Worm (Caenorhabditis elegans) whole organism, early embryonic: Measurements from ENCODE around the gene T27D12.6.

ENCODE experiments used
- B0310.2 ChIP-seq: sonication (generic microtip); optimal IDR thresholded peaks from 2 replicates; lab custom pipeline; 2016; ENCODE audit warnings: mild to moderate bottlenecking, missing genetic modification characterization, missing compliant biosample characterization
- F13C5.2 ChIP-seq: sonication (generic microtip); optimal IDR thresholded peaks from 2 replicates; lab custom pipeline; 2017; ENCODE audit warnings: mild to moderate bottlenecking, missing genetic modification characterization, inconsistent platforms, missing compliant biosample characterization
- aly-1 ChIP-seq: sonication (generic microtip); optimal IDR thresholded peaks from 2 replicates; lab custom pipeline; 2016; ENCODE audit warnings: missing genetic modification characterization, missing compliant biosample characterization
- ama-1 ChIP-seq: fragments of 150-350 bp; optimal IDR thresholded peaks from 2 replicates; lab custom pipeline; 2014
- ceh-13 ChIP-seq: fragments of 200-800 bp; sonication (Bioruptor generic); optimal IDR thresholded peaks from 2 replicates; lab custom pipeline; 2018; ENCODE audit warnings: mild to moderate bottlenecking, missing genetic modification characterization, missing compliant biosample characterization
- ceh-36 ChIP-seq: sonication (generic microtip); optimal IDR thresholded peaks from 2 replicates; lab custom pipeline; 2016; ENCODE audit warnings: missing genetic modification characterization, inconsistent platforms, missing compliant biosample characterization
- ets-7 ChIP-seq: sonication (generic microtip); optimal IDR thresholded peaks from 2 replicates; lab custom pipeline; 2016; ENCODE audit warnings: missing genotype, missing genetic modification characterization, missing compliant biosample characterization
- flt-1 ChIP-seq: fragments of 200-800 bp; sonication (Bioruptor generic); IDR thresholded peaks from 2 replicates; pipeline ENCODE4 v1.3.6; 2022; ENCODE audit warnings: missing genetic modification characterization, missing compliant biosample characterization
- hmbx-1 ChIP-seq: sonication (generic microtip); optimal IDR thresholded peaks from 2 replicates; lab custom pipeline; 2016; ENCODE audit warnings: mild to moderate bottlenecking, missing genetic modification characterization, missing compliant biosample characterization
- hmg-4 ChIP-seq: fragments of 200-800 bp; sonication (Bioruptor generic); optimal IDR thresholded peaks from 2 replicates; lab custom pipeline; 2018; ENCODE audit warnings: mild to moderate bottlenecking, missing genetic modification characterization, missing compliant biosample characterization
- hnd-1 ChIP-seq: sonication (generic microtip); optimal IDR thresholded peaks from 2 replicates; lab custom pipeline; 2016; ENCODE audit warnings: missing genetic modification characterization, missing compliant biosample characterization
- pes-1 ChIP-seq: fragments of 200-800 bp; sonication (Bioruptor generic); IDR thresholded peaks from 2 replicates; pipeline ENCODE4 v1.3.6; 2022; ENCODE audit warnings: missing genetic modification reagents, missing genetic modification characterization, missing compliant biosample characterization
- scrt-1 ChIP-seq: fragments of 200-800 bp; sonication (Bioruptor generic); IDR thresholded peaks from 2 replicates; pipeline ENCODE4 v1.3.6; 2022; ENCODE audit warnings: missing genetic modification characterization, missing compliant biosample characterization
- sea-1 ChIP-seq: fragments of 200-800 bp; sonication (Bioruptor generic); conservative IDR thresholded peaks from 2 replicates; pipeline ENCODE4 v1.3.6; 2022; ENCODE audit warnings: missing genetic modification characterization, missing compliant biosample characterization
- tbx-11 ChIP-seq: fragments of 200-800 bp; sonication (Bioruptor generic); IDR thresholded peaks from 2 replicates; pipeline ENCODE4 v1.3.6; 2022; ENCODE audit warnings: missing genetic modification characterization, missing compliant biosample characterization
- tbx-37 ChIP-seq: fragments of 200-800 bp; sonication (Bioruptor generic); conservative IDR thresholded peaks from 2 replicates; pipeline ENCODE4 v1.3.6; 2022; ENCODE audit warnings: missing genetic modification reagents, missing genetic modification characterization, missing compliant biosample characterization
- tra-4 ChIP-seq: sonication (generic microtip); optimal IDR thresholded peaks from 2 replicates; lab custom pipeline; 2017; ENCODE audit warnings: missing genetic modification characterization, missing compliant biosample characterization

T27D12.6 gene

DNA sequence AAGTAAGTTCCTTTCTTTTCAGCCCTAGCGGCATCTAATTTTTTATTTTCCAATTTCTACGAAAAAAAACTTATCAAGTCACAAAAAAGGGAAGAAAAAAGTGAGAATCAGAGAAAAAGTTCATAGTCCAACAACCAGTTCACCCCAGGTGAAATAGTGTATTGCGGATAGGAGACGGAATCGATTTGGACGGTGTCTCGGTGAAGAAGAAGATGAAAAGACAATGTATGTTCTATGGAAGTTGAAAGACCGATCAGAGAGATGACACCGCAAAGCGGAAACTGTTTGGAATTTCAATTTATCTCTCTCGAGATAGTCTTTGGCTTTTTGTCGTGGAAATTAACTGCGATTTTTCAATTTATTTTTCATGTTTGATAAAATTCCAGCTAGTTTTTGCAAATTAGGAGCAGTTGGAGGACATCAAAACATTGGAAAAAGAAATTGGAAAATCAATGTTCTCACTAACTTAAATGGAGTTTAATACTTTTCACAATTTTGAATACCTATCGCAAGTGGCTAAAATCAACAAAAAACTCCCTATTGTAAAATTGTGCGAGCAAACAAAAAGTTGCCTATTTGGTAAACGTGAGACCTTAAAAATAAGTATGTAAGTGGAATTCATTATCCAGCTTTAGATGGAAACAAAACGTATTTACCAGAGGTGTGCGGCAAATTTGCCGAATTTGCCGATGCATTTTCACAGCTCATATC lies 17.0 kb downstream of the T27D12.6 start:
- TF ChIP-seq ceh-36 (no peak), ama-1 (lab: Kevin White, UChicago) (no peak), aly-1 (no peak), scrt-1 (GFP tag; lab: Robert Waterston, UW) (no peak), tra-4 (tag; lab: Kevin White, UChicago) (no peak), hmg-4 (no peak), sea-1 (GFP tag; lab: Robert Waterston, UW) (no peak), B0310.2 (tag; lab: Kevin White, UChicago) (no peak), flt-1 (GFP tag; lab: Robert Waterston, UW) (no peak), ceh-13 (GFP tag; lab: Kevin White, UChicago) (no peak), tbx-11 (no peak)

DNA sequence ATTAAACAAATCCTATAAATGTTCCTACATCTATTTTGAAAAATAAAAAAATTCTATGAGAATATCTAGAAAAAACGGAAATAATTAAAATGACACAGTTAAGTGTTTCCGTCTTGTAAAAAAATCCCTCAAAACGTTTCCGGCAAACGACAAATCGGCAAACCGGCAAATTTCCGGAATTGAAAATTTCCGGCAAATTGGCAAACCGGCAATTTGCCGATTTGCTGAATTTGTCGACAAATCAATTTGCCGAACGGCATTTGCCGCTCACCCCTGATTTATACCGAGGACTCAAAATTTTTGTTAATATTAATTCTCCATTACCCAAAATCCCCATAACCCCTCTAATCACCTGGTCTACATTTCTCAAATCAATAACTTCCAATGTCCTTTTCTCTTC lies 17.8 kb downstream of the T27D12.6 start:
- TF ChIP-seq scrt-1 (GFP tag; lab: Robert Waterston, UW): no peak
- no peak for TF ChIP-seq hnd-1 (tag; lab: Kevin White, UChicago)
- TF ChIP-seq ama-1 (lab: Kevin White, UChicago): no peak
- no peak for TF ChIP-seq hmbx-1 (tag; lab: Kevin White, UChicago)
- no peak for TF ChIP-seq hmg-4
- TF ChIP-seq pes-1: no peak
- no peak for TF ChIP-seq tbx-11
- no peak for TF ChIP-seq ets-7 (tag; lab: Kevin White, UChicago)

DNA sequence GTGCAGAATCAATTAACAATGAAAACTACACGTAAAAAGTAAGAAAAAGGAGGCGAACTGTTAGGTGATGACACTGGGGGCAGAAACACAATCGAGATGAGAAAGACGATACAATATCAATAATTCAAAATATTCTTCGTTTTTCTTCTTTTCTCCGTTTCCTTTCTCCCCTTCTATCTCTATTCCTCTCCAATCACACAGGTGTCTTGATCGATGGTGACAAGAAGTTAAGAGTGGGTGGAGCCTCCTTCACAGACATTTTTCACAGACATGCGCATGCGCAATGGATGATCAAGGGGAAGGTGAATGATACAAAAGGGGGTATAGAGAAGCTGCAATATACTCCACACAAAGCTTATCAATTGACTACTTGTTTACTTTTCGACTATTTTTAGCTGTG lies 19.4 kb downstream of the T27D12.6 start:
- no peak for TF ChIP-seq B0310.2 (tag; lab: Kevin White, UChicago)
- TF ChIP-seq F13C5.2 (tag; lab: Kevin White, UChicago): no peak
- no peak for TF ChIP-seq tbx-37
- TF ChIP-seq ceh-13 (GFP tag; lab: Kevin White, UChicago): no peak
- TF ChIP-seq hmg-4: no peak
- TF ChIP-seq pes-1: no peak
- no peak for TF ChIP-seq tbx-11
- TF ChIP-seq hnd-1 (tag; lab: Kevin White, UChicago): no peak
- no peak for TF ChIP-seq aly-1
- no peak for TF ChIP-seq ets-7 (tag; lab: Kevin White, UChicago)
- no peak for TF ChIP-seq tra-4 (tag; lab: Kevin White, UChicago)
- TF ChIP-seq hmbx-1 (tag; lab: Kevin White, UChicago): no peak
- no peak for TF ChIP-seq ama-1 (lab: Kevin White, UChicago)

DNA sequence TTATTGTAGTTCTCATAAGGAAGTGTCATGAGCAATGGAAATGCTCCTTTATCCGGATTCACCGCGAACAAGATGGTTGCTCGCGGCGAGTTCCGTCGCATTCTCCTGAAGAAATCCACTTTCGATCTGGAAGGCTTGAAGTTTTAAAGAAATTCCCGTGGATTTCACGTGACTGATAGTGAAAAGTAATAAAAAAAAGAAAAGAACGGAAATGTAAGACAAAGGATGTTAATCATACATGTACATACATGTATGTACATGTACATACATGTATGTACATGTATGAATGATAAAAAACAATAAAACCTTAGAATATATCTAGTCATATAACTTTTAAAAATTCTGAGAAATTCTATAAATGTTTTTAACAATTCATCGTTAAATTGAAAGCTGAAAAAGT lies 21.1 kb downstream of the T27D12.6 start, which contains the start of gene clh-1:
clh-1 (minus strand) TSS at position 101 of the 400 bp plus-strand sequence.
- TF ChIP-seq pes-1 (no peak), tbx-11 (no peak), tbx-37 (no peak), hmbx-1 (tag; lab: Kevin White, UChicago) (no peak), F13C5.2 (tag; lab: Kevin White, UChicago) (no peak), ceh-36 (no peak), tra-4 (tag; lab: Kevin White, UChicago) (no peak), aly-1 (no peak), hnd-1 (tag; lab: Kevin White, UChicago) (no peak), ceh-13 (GFP tag; lab: Kevin White, UChicago) (no peak), sea-1 (GFP tag; lab: Robert Waterston, UW) (no peak), ets-7 (tag; lab: Kevin White, UChicago) (no peak), scrt-1 (GFP tag; lab: Robert Waterston, UW) (no peak), ama-1 (lab: Kevin White, UChicago) (no peak), B0310.2 (tag; lab: Kevin White, UChicago) (no peak), flt-1 (GFP tag; lab: Robert Waterston, UW) (no peak)

DNA sequence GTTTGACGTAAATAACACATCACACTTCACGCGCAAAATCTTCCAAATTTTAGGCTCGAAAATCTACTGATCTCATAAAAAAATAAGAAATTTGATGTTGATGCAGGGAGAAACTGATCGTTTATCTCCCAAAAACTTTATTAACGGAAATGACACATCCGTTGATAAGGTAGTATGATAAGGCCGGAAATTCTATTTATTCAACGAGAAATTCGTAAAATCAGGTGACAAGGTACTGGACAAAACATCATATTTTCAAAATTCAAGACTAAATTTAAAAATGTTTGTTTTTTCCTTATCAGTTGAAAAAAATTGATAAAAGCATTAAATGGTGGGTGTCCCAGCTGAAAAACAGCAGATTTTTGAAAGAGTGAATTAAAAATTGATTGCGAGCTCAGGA lies 24.5 kb downstream of the T27D12.6 start:
- TF ChIP-seq ama-1 (lab: Kevin White, UChicago) (no peak), flt-1 (GFP tag; lab: Robert Waterston, UW) (no peak), hnd-1 (tag; lab: Kevin White, UChicago) (no peak), hmbx-1 (tag; lab: Kevin White, UChicago) (no peak), F13C5.2 (tag; lab: Kevin White, UChicago) (no peak)

DNA sequence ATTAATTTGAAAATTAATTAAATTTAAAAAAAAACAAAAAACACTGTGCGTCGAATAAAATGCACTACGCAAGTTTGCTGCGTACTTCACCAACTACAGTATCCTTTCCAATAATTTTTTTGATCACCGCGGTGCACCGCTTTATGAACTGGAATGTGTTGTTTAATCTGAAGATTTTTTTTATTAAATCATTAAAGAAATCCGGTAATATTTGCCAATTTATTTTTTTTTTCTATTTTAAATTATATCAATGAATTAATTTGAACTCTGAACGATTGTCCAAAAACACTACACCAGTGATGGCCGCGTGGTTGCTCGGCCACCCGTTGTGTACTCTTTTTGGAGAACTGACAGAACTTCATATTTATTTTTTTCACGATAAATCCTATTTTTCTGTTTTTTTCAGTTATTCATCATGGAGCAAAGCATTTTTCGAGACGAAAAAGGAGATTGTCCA lies 25.3 kb downstream of the T27D12.6 start, which contains the start of gene K12D12.5:
K12D12.5 (plus strand) TSS at position 407 of the 457 bp plus-strand sequence.
- TF ChIP-seq tra-4 (tag; lab: Kevin White, UChicago) (no peak), tbx-11 (no peak), hmbx-1 (tag; lab: Kevin White, UChicago) (no peak), ceh-36 (no peak), scrt-1 (GFP tag; lab: Robert Waterston, UW) (no peak), hmg-4 (no peak), B0310.2 (tag; lab: Kevin White, UChicago) (no peak), ceh-13 (GFP tag; lab: Kevin White, UChicago) (no peak), ets-7 (tag; lab: Kevin White, UChicago) (no peak), F13C5.2 (tag; lab: Kevin White, UChicago) (no peak), aly-1 (no peak), flt-1 (GFP tag; lab: Robert Waterston, UW) (no peak), ama-1 (lab: Kevin White, UChicago) (no peak), sea-1 (GFP tag; lab: Robert Waterston, UW) (no peak)

DNA sequence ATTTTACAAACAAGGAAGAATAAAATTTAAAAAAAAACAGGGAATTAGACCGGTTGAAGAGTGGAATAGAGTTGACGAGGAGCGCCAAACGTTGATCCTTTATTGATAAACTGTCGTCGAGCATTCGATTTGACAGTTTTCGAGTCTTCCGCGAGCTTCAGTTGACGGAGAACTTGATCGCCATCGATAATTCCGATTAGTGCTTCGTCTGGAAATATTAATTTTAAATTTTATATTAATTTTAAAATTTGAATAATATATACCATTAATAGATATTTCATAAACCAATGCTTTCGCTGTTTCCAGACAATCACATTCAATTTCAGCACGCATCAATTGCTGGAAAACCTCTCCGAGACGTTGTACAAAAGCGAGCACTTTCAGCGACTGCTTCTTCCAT lies 30.3 kb downstream of the T27D12.6 start, which contains the start of gene K12D12.4:
K12D12.4 (minus strand) TSS at position 101 of the 400 bp plus-strand sequence.
- TF ChIP-seq flt-1 (GFP tag; lab: Robert Waterston, UW) (no peak), tbx-37 (no peak), ama-1 (lab: Kevin White, UChicago) (no peak), sea-1 (GFP tag; lab: Robert Waterston, UW) (no peak), hmbx-1 (tag; lab: Kevin White, UChicago) (no peak), tbx-11 (no peak), B0310.2 (tag; lab: Kevin White, UChicago) (no peak), aly-1 (no peak), hmg-4 (no peak), ceh-36 (no peak), tra-4 (tag; lab: Kevin White, UChicago) (no peak), pes-1 (no peak), ets-7 (tag; lab: Kevin White, UChicago) (no peak), hnd-1 (tag; lab: Kevin White, UChicago) (no peak), ceh-13 (GFP tag; lab: Kevin White, UChicago) (no peak), scrt-1 (GFP tag; lab: Robert Waterston, UW) (no peak), F13C5.2 (tag; lab: Kevin White, UChicago) (no peak)
